Fruit fly (Drosophila melanogaster): ENCODE results near the gene Dpck.

- TF ChIP-seq inv (GFP tag; IDR thresholded peaks at IDR 0.05; ENCODE audit: partially characterized antibody) (no peak), CG10321 (GFP tag; IDR thresholded peaks at IDR 0.05) (peak; percentile 80), her (GFP tag; optimal IDR thresholded peaks at IDR 0.05) (no peak), CG3163 (GFP tag; optimal IDR thresholded peaks at IDR 0.05) (no peak), CG6254 (GFP tag; optimal IDR thresholded peaks at IDR 0.05) (no peak), kay (GFP tag; optimal IDR thresholded peaks at IDR 0.05) (no peak), Spps (tag; optimal IDR thresholded peaks at IDR 0.05) (no peak), vfl (GFP tag; optimal IDR thresholded peaks at IDR 0.05) (no peak), HmgZ (tag; optimal IDR thresholded peaks at IDR 0.05) (no peak), schlank (tag; optimal IDR thresholded peaks at IDR 0.05) (no peak)
Observed at dm6 chr3R:7122172-7123072, 40.4 kb downstream of the Dpck start.

All from whole organism, embryonic.